Fruit fly (Drosophila melanogaster): ENCODE data around the gene PGRP-SA.

PGRP-SA gene

DNA sequence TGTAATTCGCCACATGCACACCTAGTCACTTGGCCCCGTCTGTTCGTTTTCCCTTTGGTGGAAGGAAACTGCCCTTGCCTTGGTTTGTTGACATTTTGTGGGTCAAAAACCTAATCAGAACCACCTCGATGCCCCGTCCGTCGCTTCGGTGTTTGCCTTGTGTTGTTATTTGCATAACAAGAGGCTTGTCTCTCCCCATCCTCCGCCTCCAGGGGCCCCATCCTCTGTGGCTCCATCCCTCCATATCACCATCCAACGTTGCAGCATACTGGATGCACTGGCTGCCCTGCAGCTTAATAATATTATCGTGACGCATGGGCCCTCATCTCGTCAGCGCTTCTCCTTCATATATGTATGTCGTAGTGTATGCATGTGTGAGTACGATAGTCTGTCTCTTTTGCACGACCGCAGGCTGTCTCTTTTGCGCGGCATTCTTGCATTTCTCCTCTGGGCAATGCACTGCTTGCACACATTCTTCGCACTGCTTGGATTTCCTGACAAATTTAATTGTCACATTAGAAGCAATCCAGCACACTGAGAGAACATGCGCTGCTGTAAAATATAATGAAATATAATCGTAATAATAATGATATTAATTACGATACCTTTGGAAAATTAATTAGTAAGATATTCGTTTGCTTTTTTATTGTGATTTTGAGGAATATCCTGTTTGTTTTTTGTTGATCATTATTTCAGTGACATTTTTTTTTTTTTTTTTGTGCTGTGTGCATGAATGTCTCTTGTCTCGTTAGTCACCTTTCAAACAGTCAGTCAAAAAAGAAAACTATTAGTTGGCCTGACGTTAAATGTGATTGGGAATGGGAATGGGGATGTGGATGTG, 17.1 kb upstream of the PGRP-SA start (continued):
- TF ChIP-seq Sry-β (GFP tag; optimal IDR thresholded peaks at IDR 0.05) (no peak), zen2 (GFP tag; IDR thresholded peaks at IDR 0.05; ENCODE audit: partially characterized antibody) (no peak), CG7987 (GFP tag; optimal IDR thresholded peaks at IDR 0.05) (no peak), abd-A (tag; optimal IDR thresholded peaks at IDR 0.05) (no peak), zf30C (GFP tag; optimal IDR thresholded peaks at IDR 0.05) (peak; percentile 11), CG8765 (GFP tag; IDR thresholded peaks at IDR 0.05) (no peak), Dbx (GFP tag; IDR thresholded peaks at IDR 0.05) (no peak), CG18764 (GFP tag; optimal IDR thresholded peaks at IDR 0.05) (no peak), rib (GFP tag; IDR thresholded peaks at IDR 0.05) (no peak), onecut (GFP tag; IDR thresholded peaks at IDR 0.05) (no peak), Bdp1 (GFP tag; optimal IDR thresholded peaks at IDR 0.05) (no peak), pzg (GFP tag; optimal IDR thresholded peaks at IDR 0.05) (no peak), CG5180 (GFP tag; optimal IDR thresholded peaks at IDR 0.05) (no peak), CG42726 (GFP tag; IDR thresholded peaks at IDR 0.05; ENCODE audit: partially characterized antibody) (no peak), gfzf (GFP tag; optimal IDR thresholded peaks at IDR 0.05) (no peak), ERR (GFP tag; optimal IDR thresholded peaks at IDR 0.05) (no peak), knrl (GFP tag; IDR thresholded peaks at IDR 0.05; ENCODE audit: partially characterized antibody) (no peak), gsb (GFP tag; IDR thresholded peaks at IDR 0.05) (no peak), z (GFP tag; IDR thresholded peaks at IDR 0.05) (no peak), CG33557 (GFP tag; optimal IDR thresholded peaks at IDR 0.05) (no peak), Fer2 (tag; optimal IDR thresholded peaks at IDR 0.05) (no peak), CG10321 (GFP tag; IDR thresholded peaks at IDR 0.05) (no peak), Neu2 (GFP tag; optimal IDR thresholded peaks at IDR 0.05; ENCODE audit: borderline replicate concordance) (no peak), hkb (optimal IDR thresholded peaks at IDR 0.05) (no peak), hkb (GFP tag; IDR thresholded peaks at IDR 0.05) (no peak), sima (GFP tag; optimal IDR thresholded peaks at IDR 0.05) (no peak), crol (GFP tag; IDR thresholded peaks at IDR 0.05) (peak; percentile 41; the same call in 1 of the 2 replicates), CG7745 (tag; optimal IDR thresholded peaks at IDR 0.05) (no peak), CG8944 (GFP tag; optimal IDR thresholded peaks at IDR 0.05) (no peak), klu (GFP tag; IDR thresholded peaks at IDR 0.05) (no peak), lab (GFP tag; optimal IDR thresholded peaks at IDR 0.05) (no peak), CG32532 (GFP tag; IDR thresholded peaks at IDR 0.05) (no peak), CG15073 (GFP tag; optimal IDR thresholded peaks at IDR 0.05) (no peak), nerfin-2 (GFP tag; IDR thresholded peaks at IDR 0.05; ENCODE audit: partially characterized antibody) (no peak), tna (GFP tag; IDR thresholded peaks at IDR 0.05; ENCODE audit: partially characterized antibody) (no peak), CG7271 (tag; optimal IDR thresholded peaks at IDR 0.05) (no peak), Dek (tag; optimal IDR thresholded peaks at IDR 0.05) (no peak), dmrt99B (tag; optimal IDR thresholded peaks at IDR 0.05) (no peak), CG7357 (GFP tag; IDR thresholded peaks at IDR 0.05) (no peak), bcd (GFP tag; optimal IDR thresholded peaks at IDR 0.05) (no peak), Aef1 (GFP tag; IDR thresholded peaks at IDR 0.05) (no peak), Mrtf (GFP tag; IDR thresholded peaks at IDR 0.05) (no peak), CG32767 (GFP tag; IDR thresholded peaks at IDR 0.05) (no peak), Sox100B (GFP tag; optimal IDR thresholded peaks at IDR 0.05) (no peak), bsh (GFP tag; optimal IDR thresholded peaks at IDR 0.05) (peak in 1 of 2 experiments; percentile 50), CG16813 (GFP tag; IDR thresholded peaks at IDR 0.05; ENCODE audit: partially characterized antibody) (no peak), amos (GFP tag; IDR thresholded peaks at IDR 0.05; ENCODE audit: partially characterized antibody) (no peak), corto (GFP tag; optimal IDR thresholded peaks at IDR 0.05) (no peak), Hsf (GFP tag; optimal IDR thresholded peaks at IDR 0.05) (no peak)
